Fruit fly (Drosophila melanogaster) whole organism, prepupa: ENCODE results near the gene Catsup.

Experiments
- Blimp-1 ChIP-seq: fragments of 200-800 bp; sonication (Bioruptor generic); optimal IDR thresholded peaks from 3 replicates; lab custom pipeline; 2017; ENCODE audit warnings: missing biosample characterization, missing genetic modification characterization, mild to moderate bottlenecking, moderate library complexity, missing genetic modification reagents
- CG10669 ChIP-seq: fragments of 200-800 bp; sonication (Bioruptor generic); optimal IDR thresholded peaks from 3 replicates; lab custom pipeline; 2018; ENCODE audit warnings: missing biosample characterization, mild to moderate bottlenecking, missing genetic modification characterization, moderate library complexity
- CG11902 ChIP-seq: fragments of 200-800 bp; sonication (Bioruptor generic); optimal IDR thresholded peaks from 3 replicates; lab custom pipeline; 2016; ENCODE audit warnings: missing biosample characterization, missing genetic modification characterization
- CG15336 ChIP-seq: fragments of 200-800 bp; sonication (Bioruptor generic); IDR thresholded peaks from 2 replicates; pipeline ENCODE4 v1.3.6; 2022; ENCODE audit warnings: missing biosample characterization, missing genetic modification characterization
- CG1621 ChIP-seq: fragments of 200-800 bp; sonication (Bioruptor generic); optimal IDR thresholded peaks from 3 replicates; lab custom pipeline; 2018; ENCODE audit warnings: missing biosample characterization, mild to moderate bottlenecking, missing genetic modification characterization
- CG16779 ChIP-seq: fragments of 200-800 bp; sonication (Bioruptor generic); optimal IDR thresholded peaks from 3 replicates; lab custom pipeline; 2017; ENCODE audit warnings: missing biosample characterization, mild to moderate bottlenecking, missing genetic modification characterization
- CG3032 ChIP-seq: fragments of 200-800 bp; optimal IDR thresholded peaks from 2 replicates; lab custom pipeline; 2019; ENCODE audit warnings: missing biosample characterization, mild to moderate bottlenecking, missing genetic modification characterization, moderate library complexity
- CG32006 ChIP-seq: fragments of 200-800 bp; sonication (Bioruptor generic); optimal IDR thresholded peaks from 3 replicates; lab custom pipeline; 2017; ENCODE audit warnings: missing biosample characterization, mild to moderate bottlenecking, missing genetic modification characterization
- CG3919 ChIP-seq: fragments of 200-800 bp; sonication (Bioruptor generic); optimal IDR thresholded peaks from 3 replicates; lab custom pipeline; 2016; ENCODE audit warnings: missing biosample characterization, missing genetic modification characterization
- CG4318 ChIP-seq: fragments of 200-800 bp; sonication (Bioruptor generic); optimal IDR thresholded peaks from 3 replicates; lab custom pipeline; 2017; ENCODE audit warnings: missing biosample characterization, mild to moderate bottlenecking, missing genetic modification characterization
- CG6792 ChIP-seq: fragments of 200-800 bp; sonication (Bioruptor generic); optimal IDR thresholded peaks from 3 replicates; lab custom pipeline; 2016; ENCODE audit warnings: missing biosample characterization, missing genetic modification characterization
- CG6854 ChIP-seq: fragments of 200-800 bp; sonication (Bioruptor generic); optimal IDR thresholded peaks from 2 replicates; lab custom pipeline; 2017; ENCODE audit warnings: missing biosample characterization, mild to moderate bottlenecking, missing genetic modification characterization
- CG7368 ChIP-seq: fragments of 200-800 bp; sonication (Bioruptor generic); optimal IDR thresholded peaks from 3 replicates; lab custom pipeline; 2016; ENCODE audit warnings: missing biosample characterization, missing genetic modification characterization
- CG8319 ChIP-seq: fragments of 200-800 bp; sonication (Bioruptor generic); optimal IDR thresholded peaks from 3 replicates; lab custom pipeline; 2016; ENCODE audit warnings: missing biosample characterization, missing genetic modification characterization
- CG8632 ChIP-seq: fragments of 200-800 bp; sonication (Bioruptor generic); optimal IDR thresholded peaks from 3 replicates; lab custom pipeline; 2016; ENCODE audit warnings: missing biosample characterization, missing genetic modification characterization
- CG9139 ChIP-seq: fragments of 200-800 bp; sonication (Bioruptor generic); optimal IDR thresholded peaks from 3 replicates; lab custom pipeline; 2017; ENCODE audit warnings: missing biosample characterization, mild to moderate bottlenecking, missing genetic modification characterization
- Eip75B ChIP-seq: fragments of 200-800 bp; sonication (Bioruptor generic); optimal IDR thresholded peaks from 3 replicates; lab custom pipeline; 2016; ENCODE audit warnings: missing biosample characterization, missing genetic modification characterization
- Eip78C ChIP-seq: fragments of 200-800 bp; sonication (Bioruptor generic); peaks from one replicate; lab custom pipeline; 2016; ENCODE audit warnings: missing biosample characterization, missing genetic modification characterization
- Ets21C ChIP-seq: fragments of 200-800 bp; sonication (Bioruptor generic); optimal IDR thresholded peaks from 3 replicates; lab custom pipeline; 2016; ENCODE audit warnings: missing biosample characterization, missing genetic modification characterization
- Ets96B ChIP-seq: fragments of 200-800 bp; optimal IDR thresholded peaks from 2 replicates; lab custom pipeline; 2019; ENCODE audit warnings: missing biosample characterization, mild to moderate bottlenecking, missing genetic modification characterization, moderate library complexity
- Hr38 ChIP-seq: sonication (Bioruptor generic); optimal IDR thresholded peaks from 2 replicates; lab custom pipeline; 2016; ENCODE audit warnings: missing biosample characterization, missing genetic modification characterization
- Hr39 ChIP-seq: fragments of 200-800 bp; sonication (Bioruptor generic); optimal IDR thresholded peaks from 2 replicates; lab custom pipeline; 2016; ENCODE audit warnings: missing biosample characterization, missing genetic modification characterization
- Met ChIP-seq: fragments of 200-800 bp; sonication (Bioruptor generic); optimal IDR thresholded peaks from 3 replicates; lab custom pipeline; 2016; ENCODE audit warnings: missing biosample characterization, missing genetic modification characterization
- Sox102F ChIP-seq: fragments of 200-800 bp; sonication (Bioruptor generic); optimal IDR thresholded peaks from 2 replicates; lab custom pipeline; 2016; ENCODE audit warnings: missing biosample characterization, mild to moderate bottlenecking, missing genetic modification characterization
- Sox15 ChIP-seq: fragments of 200-800 bp; sonication (Bioruptor generic); optimal IDR thresholded peaks from 3 replicates; lab custom pipeline; 2016; ENCODE audit warnings: missing biosample characterization, missing genetic modification characterization
- acj6 ChIP-seq: fragments of 200-800 bp; sonication (Bioruptor generic); optimal IDR thresholded peaks from 3 replicates; lab custom pipeline; 2016; ENCODE audit warnings: missing biosample characterization, missing genetic modification characterization
- dac ChIP-seq: fragments of 200-800 bp; sonication (Bioruptor generic); optimal IDR thresholded peaks from 2 replicates; lab custom pipeline; 2017; ENCODE audit warnings: missing biosample characterization, mild to moderate bottlenecking, missing genetic modification characterization
- dsx ChIP-seq: fragments of 200-800 bp; optimal IDR thresholded peaks from 3 replicates; lab custom pipeline; 2019; ENCODE audit warnings: missing biosample characterization, mild to moderate bottlenecking, missing genetic modification characterization, moderate library complexity; ENCODE audit not compliant: poor library complexity, severe bottlenecking
- esn ChIP-seq: fragments of 200-800 bp; sonication (Bioruptor generic); optimal IDR thresholded peaks from 2 replicates; lab custom pipeline; 2016; ENCODE audit warnings: missing biosample characterization, mild to moderate bottlenecking, missing genetic modification characterization, moderate library complexity
- fkh ChIP-seq: fragments of 200-800 bp; sonication (Bioruptor generic); optimal IDR thresholded peaks from 3 replicates; lab custom pipeline; 2017; ENCODE audit warnings: missing biosample characterization, mild to moderate bottlenecking, missing genetic modification characterization, moderate library complexity
- lz ChIP-seq: fragments of 200-800 bp; sonication (Bioruptor generic); optimal IDR thresholded peaks from 3 replicates; lab custom pipeline; 2016; ENCODE audit warnings: missing biosample characterization, missing genetic modification characterization
- pdm3 ChIP-seq: fragments of 200-800 bp; sonication (Bioruptor generic); optimal IDR thresholded peaks from 3 replicates; lab custom pipeline; 2016; ENCODE audit warnings: missing biosample characterization, missing genetic modification characterization
- salr ChIP-seq, 2 experiments: fragments of 200-800 bp; sonication (Bioruptor generic); optimal IDR thresholded peaks; 3 replicates each; lab custom pipeline; 2016 to 2018; ENCODE audit warnings: missing biosample characterization in 2 of 2, missing genetic modification characterization in 2 of 2, mild to moderate bottlenecking in 1 of 2
- spab ChIP-seq: fragments of 200-800 bp; sonication (Bioruptor generic); optimal IDR thresholded peaks from 2 replicates; lab custom pipeline; 2017; ENCODE audit warnings: missing biosample characterization, mild to moderate bottlenecking, missing genetic modification characterization, missing genetic modification reagents
- ss ChIP-seq, 2 experiments: fragments of 200-800 bp; sonication (Bioruptor generic); optimal IDR thresholded peaks; 2 replicates in 1 of 2; 3 replicates in 1 of 2; lab custom pipeline; 2017 to 2018; ENCODE audit warnings: mild to moderate bottlenecking in 2 of 2, missing biosample characterization in 2 of 2, missing genetic modification characterization in 2 of 2, moderate library complexity in 1 of 2
- topi ChIP-seq: fragments of 200-800 bp; sonication (Bioruptor generic); optimal IDR thresholded peaks from 3 replicates; lab custom pipeline; 2016; ENCODE audit warnings: missing biosample characterization, missing genetic modification characterization
- vri ChIP-seq: fragments of 200-800 bp; sonication (Bioruptor generic); optimal IDR thresholded peaks from 3 replicates; lab custom pipeline; 2016; ENCODE audit warnings: missing biosample characterization, mild to moderate bottlenecking, missing genetic modification characterization

Catsup gene

DNA sequence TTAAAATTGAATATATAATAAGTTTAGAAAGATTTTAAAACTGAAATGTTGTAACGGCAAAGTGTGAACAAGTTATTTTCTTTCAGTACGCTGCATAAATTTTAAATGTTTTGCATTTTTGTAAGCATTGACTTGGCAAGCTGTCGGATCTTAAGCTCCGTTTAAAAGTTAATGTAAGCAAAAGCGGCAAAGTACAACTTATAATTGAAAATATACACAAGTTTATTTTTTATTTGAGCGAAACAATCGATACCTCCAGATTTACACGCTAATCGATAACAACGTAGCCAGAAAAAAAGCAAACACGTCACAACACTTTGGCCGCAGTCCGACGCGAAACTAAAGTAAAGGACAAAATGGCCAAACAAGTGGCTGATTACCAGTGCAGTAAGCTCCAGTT is at the start of gene Catsup:
Gene Catsup, plus strand, starts transcription at position 273 of the 400 bp plus-strand sequence.
- TF ChIP-seq Eip78C (GFP tag; lab: Kevin White, UChicago), result peak; percentile 37
- TF ChIP-seq pdm3 (GFP tag; lab: Kevin White, UChicago), result no peak

DNA sequence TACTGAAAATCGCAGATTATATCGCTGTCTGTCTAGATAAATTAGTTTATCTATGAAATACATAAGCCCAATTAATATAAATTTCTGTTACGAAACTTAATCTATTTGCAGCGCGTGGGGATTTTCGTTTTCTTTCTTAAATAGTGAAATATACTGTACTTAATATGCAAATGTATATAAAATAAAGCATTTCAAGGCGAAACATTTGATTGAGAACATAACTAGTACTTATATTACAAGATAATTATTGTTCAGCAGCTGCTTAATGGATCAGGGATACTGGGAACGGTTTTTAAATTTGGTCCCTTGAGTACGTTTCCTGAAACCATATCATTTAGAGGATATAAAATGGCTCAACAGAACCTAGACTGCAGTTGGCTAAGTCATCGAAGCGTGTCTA is 49.5 kb upstream of the Catsup start, which contains the start of gene CG46465:
Gene CG46465, plus strand, starts transcription at position 301 of the 400 bp plus-strand sequence.
- no peak for TF ChIP-seq esn (GFP tag; lab: Kevin White, UChicago)

dm6 chr2L:18995660-18996417 is 45.8 kb upstream of the Catsup start, which contains the start of gene CG10650:
CG10650 (minus strand) TSS chr2L:18995934.
- TF ChIP-seq Met (GFP tag; lab: Kevin White, UChicago), result no peak
- TF ChIP-seq Eip78C (GFP tag; lab: Kevin White, UChicago), result peak; percentile 9
- TF ChIP-seq vri, result peak; percentile 78
- TF ChIP-seq spab, result no peak

dm6 chr2L:18997148-18997547 is 44.5 kb upstream of the Catsup start, which contains the start of gene CG31792:
CG31792 (plus strand) TSS chr2L:18997448.
- TF ChIP-seq Blimp-1 (GFP tag; lab: Kevin White, UChicago), result no peak
- no peak for TF ChIP-seq topi (GFP tag; lab: Kevin White, UChicago)
- TF ChIP-seq Ets21C (GFP tag; lab: Kevin White, UChicago), result no peak
- no peak for TF ChIP-seq dsx (GFP tag; lab: Kevin White, UChicago)
- TF ChIP-seq CG15336 (GFP tag; lab: Robert Waterston, UW), result no peak
- TF ChIP-seq fkh (GFP tag; lab: Kevin White, UChicago), result no peak
- TF ChIP-seq CG8319 (GFP tag; lab: Kevin White, UChicago), result no peak
- no peak for TF ChIP-seq CG1621 (tag; lab: Kevin White, UChicago)
- TF ChIP-seq CG6792, result no peak
- no peak for TF ChIP-seq CG3919
- no peak for TF ChIP-seq Sox15 (GFP tag; lab: Kevin White, UChicago)

dm6 chr2L:19002468-19002867 is 39.2 kb upstream of the Catsup start:
- TF ChIP-seq Hr38 (GFP tag; lab: Kevin White, UChicago) (no peak), dsx (GFP tag; lab: Kevin White, UChicago) (no peak), CG32006 (GFP tag; lab: Kevin White, UChicago) (no peak), vri (no peak), dac (GFP tag; lab: Kevin White, UChicago) (no peak), lz (GFP tag; lab: Kevin White, UChicago) (no peak)

- no peak for TF ChIP-seq pdm3 (GFP tag; lab: Kevin White, UChicago)
- TF ChIP-seq Met (GFP tag; lab: Kevin White, UChicago), result peak; percentile 45
- no peak for TF ChIP-seq Sox102F (GFP tag; lab: Kevin White, UChicago)
- peak; percentile 53 for TF ChIP-seq CG32006 (GFP tag; lab: Kevin White, UChicago)
- no peak for TF ChIP-seq CG4318 (GFP tag; lab: Kevin White, UChicago)
- TF ChIP-seq Ets96B (tag; lab: Kevin White, UChicago), result peak; percentile 60
- peak; percentile 22 for TF ChIP-seq CG16779 (tag; lab: Kevin White, UChicago)
- TF ChIP-seq Eip75B (GFP tag; lab: Kevin White, UChicago), result no peak
- peak; percentile 63 for TF ChIP-seq dsx (GFP tag; lab: Kevin White, UChicago)
- TF ChIP-seq vri, result peak; percentile 58
- no peak for TF ChIP-seq CG11902 (GFP tag; lab: Kevin White, UChicago)
- TF ChIP-seq spab, result peak; percentile 24
- TF ChIP-seq CG10669, result peak; percentile 35
- no peak for TF ChIP-seq salr (GFP tag; optimal IDR thresholded peaks at IDR 0.05; lab: Kevin White, UChicago)
- peak; percentile 43 for TF ChIP-seq acj6 (GFP tag; lab: Kevin White, UChicago)
- TF ChIP-seq Ets21C (GFP tag; lab: Kevin White, UChicago), result no peak
- TF ChIP-seq esn (GFP tag; lab: Kevin White, UChicago), result peak; percentile 57
- TF ChIP-seq ss (GFP tag; optimal IDR thresholded peaks at IDR 0.05; lab: Kevin White, UChicago), result peak in 1 of 2 experiments; percentile 35
- TF ChIP-seq CG7368 (GFP tag; lab: Kevin White, UChicago), result no peak
- TF ChIP-seq Hr38 (GFP tag; lab: Kevin White, UChicago), result no peak
- peak; percentile 34 for TF ChIP-seq topi (GFP tag; lab: Kevin White, UChicago)
- TF ChIP-seq CG6854 (GFP tag; lab: Kevin White, UChicago), result no peak
- peak; percentile 54 for TF ChIP-seq CG3032
- TF ChIP-seq Hr39 (GFP tag; lab: Kevin White, UChicago), result no peak
- no peak for TF ChIP-seq CG8319 (GFP tag; lab: Kevin White, UChicago)
- TF ChIP-seq CG9139 (GFP tag; lab: Kevin White, UChicago), result peak; percentile 45
- peak; percentile 42 for TF ChIP-seq CG8632 (GFP tag; lab: Kevin White, UChicago)
Observed at dm6 chr2L:19002959-19003371, 38.7 kb upstream of the Catsup start, which contains the start of gene CG31793. CG31793 (plus strand) TSS chr2L:19003367.
